Fruit fly (Drosophila melanogaster) Kc167 (cell line): ENCODE results near the gene CYLD.

Experiments
- Myc ChIP-seq: fragments of >200 bp; optimal IDR thresholded peaks from 2 replicates; lab custom pipeline; 2017; ENCODE audit warnings: missing external identifiers
- Sin3A ChIP-seq: fragments of >200 bp; optimal IDR thresholded peaks from 2 replicates; lab custom pipeline; 2018; ENCODE audit warnings: missing external identifiers
- h ChIP-seq: fragments of >200 bp; optimal IDR thresholded peaks from 3 replicates; lab custom pipeline; 2018; ENCODE audit warnings: missing external identifiers
- insv ChIP-seq: fragments of >200 bp; optimal IDR thresholded peaks from 3 replicates; lab custom pipeline; 2018; ENCODE audit warnings: missing external identifiers
- psq ChIP-seq: fragments of >200 bp; optimal IDR thresholded peaks from 2 replicates; lab custom pipeline; 2017; ENCODE audit warnings: missing external identifiers
- ttk ChIP-seq: sonication (Bioruptor generic); optimal IDR thresholded peaks from 2 replicates; lab custom pipeline; 2017; ENCODE audit warnings: missing external identifiers

The CYLD gene

DNA sequence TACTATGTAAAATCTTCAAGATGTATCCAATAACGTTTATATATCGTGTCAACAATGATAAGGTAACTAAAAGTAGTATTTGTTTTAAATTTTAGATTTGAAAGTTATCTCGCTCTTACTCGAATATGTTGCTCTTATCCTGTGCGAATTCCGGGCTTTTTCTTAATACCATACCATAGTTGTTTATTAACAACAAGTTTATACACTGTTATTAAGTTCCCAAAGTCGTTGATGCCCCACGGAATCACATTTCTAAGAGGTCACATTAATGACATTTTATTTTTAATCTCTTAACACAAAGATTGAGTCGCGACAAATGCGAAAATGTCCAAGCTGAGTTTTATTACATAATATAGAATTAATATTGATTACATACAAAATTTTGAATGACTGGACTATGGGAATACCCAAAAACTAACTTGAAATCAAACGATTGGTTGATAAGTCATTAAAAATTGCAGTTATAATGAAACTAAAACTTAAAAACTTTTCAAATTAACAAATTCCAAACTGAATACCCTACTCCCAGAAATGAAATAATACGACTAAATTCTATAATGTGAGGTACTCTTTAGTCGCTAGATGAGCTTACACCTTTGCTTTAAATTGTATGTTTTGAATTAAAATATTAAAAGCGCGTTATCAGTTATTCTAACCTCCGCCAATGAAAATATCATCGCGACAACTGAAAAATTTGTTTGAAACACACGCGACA is 23.3 kb upstream of the CYLD start, which contains the start of gene CG5381:
CG5381 (minus strand) TSS at position 330 of the 715 bp plus-strand sequence.
- no peak for TF ChIP-seq insv (lab: Kevin White, UChicago)
- TF ChIP-seq psq (lab: Kevin White, UChicago) = no peak
- TF ChIP-seq Myc (lab: Kevin White, UChicago) = no peak
- no peak for TF ChIP-seq h (lab: Kevin White, UChicago)
- no peak for TF ChIP-seq Sin3A (lab: Kevin White, UChicago)
- no peak for TF ChIP-seq ttk (lab: Kevin White, UChicago)

DNA sequence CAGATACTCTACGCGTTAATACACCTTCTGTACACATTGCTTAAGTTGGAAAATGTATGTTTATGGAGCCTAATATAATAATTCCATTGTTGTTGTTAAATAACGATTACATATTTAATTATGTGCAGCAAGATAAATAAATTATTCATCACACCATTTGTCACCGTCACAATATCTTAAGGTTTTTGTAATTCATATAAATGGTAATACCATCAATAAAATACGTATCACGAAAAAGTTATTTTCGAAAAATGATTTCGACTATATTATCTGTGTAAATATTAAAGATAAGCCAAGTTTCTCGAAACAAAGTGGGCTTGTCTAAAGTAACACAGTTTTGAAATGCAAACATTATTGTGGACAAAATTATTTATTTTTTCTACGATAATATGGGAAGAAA is 22.5 kb upstream of the CYLD start, which contains the start of gene CG4995:
CG4995 (plus strand) TSS at position 301 of the 400 bp plus-strand sequence.
- no peak for TF ChIP-seq ttk (lab: Kevin White, UChicago)
- no peak for TF ChIP-seq insv (lab: Kevin White, UChicago)
- no peak for TF ChIP-seq Myc (lab: Kevin White, UChicago)
- no peak for TF ChIP-seq Sin3A (lab: Kevin White, UChicago)
- no peak for TF ChIP-seq psq (lab: Kevin White, UChicago)
- no peak for TF ChIP-seq h (lab: Kevin White, UChicago)

dm6 chr2L:10321612-10322011 is 22.0 kb upstream of the CYLD start:
- no peak for TF ChIP-seq insv (lab: Kevin White, UChicago)
- TF ChIP-seq psq (lab: Kevin White, UChicago) = no peak
- TF ChIP-seq ttk (lab: Kevin White, UChicago) = no peak
- no peak for TF ChIP-seq h (lab: Kevin White, UChicago)
- TF ChIP-seq Myc (lab: Kevin White, UChicago) = no peak
- no peak for TF ChIP-seq Sin3A (lab: Kevin White, UChicago)

DNA sequence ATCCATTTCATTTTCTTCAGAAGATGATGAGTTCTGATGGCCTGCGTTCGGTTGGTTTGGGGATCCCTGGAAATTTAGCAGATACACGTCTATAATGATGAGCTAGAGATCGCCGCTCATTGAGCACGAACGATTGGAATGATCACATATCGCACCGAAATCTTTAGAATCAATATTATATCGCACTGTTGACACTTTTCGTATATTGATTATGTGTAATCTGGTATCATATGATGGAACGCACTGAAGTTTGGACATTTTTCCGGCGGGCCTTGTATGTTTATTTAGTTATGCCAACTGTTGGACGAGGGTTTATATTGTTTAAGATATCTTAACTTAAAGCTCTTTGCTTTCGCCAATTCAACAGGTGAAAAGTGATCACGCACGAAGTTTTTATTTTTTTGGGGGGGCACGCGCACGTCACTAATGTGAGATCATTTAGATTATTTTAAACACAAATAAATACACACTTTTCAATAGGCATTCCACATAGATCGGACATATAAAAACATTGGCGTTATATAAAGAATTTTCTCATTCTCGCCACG is 21.5 kb upstream of the CYLD start:
- TF ChIP-seq insv (lab: Kevin White, UChicago) (no peak), psq (lab: Kevin White, UChicago) (no peak), Myc (lab: Kevin White, UChicago) (no peak), ttk (lab: Kevin White, UChicago) (no peak), h (lab: Kevin White, UChicago) (no peak), Sin3A (lab: Kevin White, UChicago) (no peak)

- TF ChIP-seq ttk (lab: Kevin White, UChicago) (no peak), psq (lab: Kevin White, UChicago) (no peak), Myc (lab: Kevin White, UChicago) (no peak), h (lab: Kevin White, UChicago) (no peak), insv (lab: Kevin White, UChicago) (no peak), Sin3A (lab: Kevin White, UChicago) (no peak)
Measured at dm6 chr2L:10320174-10320775, 20.6 kb upstream of the CYLD start.

- TF ChIP-seq h (lab: Kevin White, UChicago) (no peak), Sin3A (lab: Kevin White, UChicago) (no peak), psq (lab: Kevin White, UChicago) (no peak), insv (lab: Kevin White, UChicago) (no peak), ttk (lab: Kevin White, UChicago) (no peak), Myc (lab: Kevin White, UChicago) (no peak)
Measured at dm6 chr2L:10315888-10316287, 16.2 kb upstream of the CYLD start.

DNA sequence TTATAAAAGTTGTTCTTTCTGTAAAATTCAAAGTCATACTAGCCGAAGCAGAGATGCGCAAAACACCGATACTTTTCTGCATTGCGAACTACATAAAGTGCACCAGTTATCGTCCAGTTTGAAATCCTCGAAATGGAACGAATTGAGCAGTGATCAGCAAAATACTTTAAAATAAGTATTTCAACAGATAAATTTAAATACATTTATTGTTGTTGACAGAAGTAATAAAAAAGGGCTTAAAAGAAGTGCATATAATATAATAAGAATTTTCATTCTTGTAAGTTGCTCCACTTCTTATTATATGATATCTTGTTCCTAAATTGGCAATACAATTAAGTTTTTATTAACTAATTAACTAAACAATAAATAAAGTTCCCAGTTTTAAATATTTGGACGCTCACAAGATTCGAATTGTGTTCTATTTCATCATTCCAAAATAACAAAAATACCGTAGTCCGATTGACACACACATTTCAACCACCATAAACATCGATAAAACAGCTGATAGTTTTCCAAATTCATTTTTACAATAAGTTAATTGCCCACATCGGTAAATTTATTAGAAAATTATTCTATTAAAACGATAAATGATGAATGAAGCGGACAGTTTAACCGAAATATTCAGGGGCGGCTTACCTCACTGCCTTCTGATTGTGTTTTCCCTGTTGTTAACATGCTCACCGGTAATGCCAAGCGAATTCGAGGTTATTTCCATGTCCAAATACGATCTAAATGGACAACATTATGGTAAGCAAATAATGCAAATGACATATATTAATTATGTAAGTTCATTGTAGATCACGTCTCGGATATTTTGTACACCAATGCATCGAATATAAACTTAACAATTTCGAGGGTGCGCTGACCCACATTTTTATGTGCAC is 14.9 kb upstream of the CYLD start, which contains the start of the genes Usp14 and CG4972:
Usp14 (minus strand) TSS at position 70 of the 884 bp plus-strand sequence.
CG4972 (plus strand) TSS at position 466 of the 884 bp plus-strand sequence.
- TF ChIP-seq Sin3A (lab: Kevin White, UChicago) = no peak
- no peak for TF ChIP-seq psq (lab: Kevin White, UChicago)
- no peak for TF ChIP-seq insv (lab: Kevin White, UChicago)
- TF ChIP-seq h (lab: Kevin White, UChicago) = no peak
- TF ChIP-seq Myc (lab: Kevin White, UChicago) = no peak
- no peak for TF ChIP-seq ttk (lab: Kevin White, UChicago)

DNA sequence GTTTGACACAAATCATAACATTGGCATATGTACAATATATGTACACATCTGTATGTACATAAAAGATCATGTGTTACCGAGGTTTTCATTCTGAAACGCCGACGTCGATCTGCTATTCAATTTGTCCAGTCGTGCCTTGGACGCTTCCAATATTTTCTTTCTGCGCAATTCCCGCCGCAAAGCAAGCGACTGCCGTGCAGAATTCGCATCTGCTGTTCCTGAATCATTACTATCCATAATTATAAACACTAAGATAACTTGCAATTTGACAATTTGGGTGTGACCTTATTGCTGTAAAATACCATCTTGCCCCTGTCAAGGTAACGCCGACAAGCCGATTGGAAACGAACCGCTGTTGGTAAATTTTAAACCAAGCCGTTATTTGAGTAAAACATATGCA is 12.2 kb upstream of the CYLD start:
- TF ChIP-seq ttk (lab: Kevin White, UChicago) (no peak), insv (lab: Kevin White, UChicago) (no peak), psq (lab: Kevin White, UChicago) (no peak), Myc (lab: Kevin White, UChicago) (no peak), Sin3A (lab: Kevin White, UChicago) (no peak), h (lab: Kevin White, UChicago) (no peak)

dm6 chr2L:10310614-10311382 is 11.2 kb upstream of the CYLD start, which contains the start of gene Cdk5alpha:
Gene Cdk5alpha, minus strand, starts transcription at chr2L:10310956.
- TF ChIP-seq h (lab: Kevin White, UChicago) (no peak), Myc (lab: Kevin White, UChicago) (no peak), Sin3A (lab: Kevin White, UChicago) (no peak), psq (lab: Kevin White, UChicago) (no peak), ttk (lab: Kevin White, UChicago) (no peak)
